Worm (Caenorhabditis elegans) whole organism, L3 larva: Measurements from ENCODE around the gene T21C12.4.

Experiments used
- aly-2 ChIP-seq: fragments of 150-350 bp; optimal IDR thresholded peaks from 2 replicates; lab custom pipeline; 2014; ENCODE audit warnings: missing biosample characterization, missing genetic modification characterization
- ceh-9 ChIP-seq: sonication (generic microtip); optimal IDR thresholded peaks from 2 replicates; lab custom pipeline; 2018; ENCODE audit warnings: missing biosample characterization, missing genetic modification characterization
- elt-2 ChIP-seq: sonication (generic microtip); optimal IDR thresholded peaks from 2 replicates; lab custom pipeline; 2016; ENCODE audit warnings: missing genetic modification reagents, mild to moderate bottlenecking, missing genetic modification characterization, missing compliant biosample characterization
- fkh-10 ChIP-seq: sonication (generic microtip); optimal IDR thresholded peaks from 2 replicates; lab custom pipeline; 2017; ENCODE audit warnings: missing biosample characterization, missing genetic modification reagents, missing genetic modification characterization
- jun-1 ChIP-seq: fragments of 150-350 bp; optimal IDR thresholded peaks from 2 replicates; lab custom pipeline; 2014; ENCODE audit warnings: missing biosample characterization, missing genetic modification reagents, missing genetic modification characterization
- mdl-1 ChIP-seq: fragments of 150-350 bp; optimal IDR thresholded peaks from 2 replicates; lab custom pipeline; 2014; ENCODE audit warnings: missing biosample characterization, missing genetic modification characterization
- nhr-12 ChIP-seq: fragments of 150-350 bp; optimal IDR thresholded peaks from 2 replicates; lab custom pipeline; 2014; ENCODE audit warnings: missing biosample characterization, missing genetic modification characterization
- nhr-237 ChIP-seq: fragments of 150-350 bp; optimal IDR thresholded peaks from 2 replicates; lab custom pipeline; 2014; ENCODE audit warnings: missing biosample characterization, missing genetic modification characterization
- nhr-25 ChIP-seq: sonication (generic microtip); optimal IDR thresholded peaks from 2 replicates; lab custom pipeline; 2017; ENCODE audit warnings: missing biosample characterization, missing genetic modification characterization
- nhr-67 ChIP-seq: fragments of 150-350 bp; optimal IDR thresholded peaks from 2 replicates; lab custom pipeline; 2014; ENCODE audit warnings: missing biosample characterization, missing genetic modification characterization
- pqm-1 ChIP-seq: fragments of 150-350 bp; optimal IDR thresholded peaks from 2 replicates; lab custom pipeline; 2017; ENCODE audit warnings: missing biosample characterization, missing genetic modification characterization, inconsistent platforms
- snpc-4 ChIP-seq: fragments of 150-350 bp; optimal IDR thresholded peaks from 2 replicates; lab custom pipeline; 2014; ENCODE audit warnings: missing biosample characterization, missing genetic modification characterization
- zag-1 ChIP-seq: fragments of 150-350 bp; optimal IDR thresholded peaks from 2 replicates; lab custom pipeline; 2014; ENCODE audit warnings: missing biosample characterization, missing genetic modification characterization
- ztf-11 ChIP-seq: fragments of 150-350 bp; optimal IDR thresholded peaks from 2 replicates; lab custom pipeline; 2014; ENCODE audit warnings: missing biosample characterization, missing genetic modification characterization

ce11 chrIII:10537558-10537957 is 20.3 kb downstream of the T21C12.4 start:
- TF ChIP-seq snpc-4: no peak
- no peak for TF ChIP-seq aly-2
- no peak for TF ChIP-seq ceh-9 (tag; lab: Kevin White, UChicago)
- no peak for TF ChIP-seq jun-1 (tag; lab: Kevin White, UChicago)
- TF ChIP-seq nhr-67 (tag; lab: Kevin White, UChicago): no peak
- TF ChIP-seq fkh-10: no peak
- TF ChIP-seq zag-1 (tag; lab: Kevin White, UChicago): no peak
- peak; percentile 8 for TF ChIP-seq nhr-25 (tag; lab: Kevin White, UChicago)
- TF ChIP-seq nhr-237: no peak
- TF ChIP-seq pqm-1 (tag; lab: Kevin White, UChicago): no peak
- TF ChIP-seq mdl-1: no peak
- TF ChIP-seq elt-2 (tag; lab: Kevin White, UChicago): peak; percentile 2
- no peak for TF ChIP-seq nhr-12 (tag; lab: Kevin White, UChicago)
- no peak for TF ChIP-seq ztf-11 (tag; lab: Kevin White, UChicago)
